Worm (Caenorhabditis elegans) whole organism, L4 larva: ENCODE data around the gene grsp-4.

Experiments used
- D1046.2 ChIP-seq: fragments of 200-800 bp; sonication (Bioruptor generic); IDR thresholded peaks from 2 replicates; pipeline ENCODE4 v1.3.6; 2022; ENCODE audit warnings: missing genetic modification characterization, missing compliant biosample characterization
- F10B5.3 ChIP-seq: sonication (generic microtip); optimal IDR thresholded peaks from 2 replicates; lab custom pipeline; 2016; ENCODE audit warnings: mild to moderate bottlenecking, missing genetic modification characterization, missing compliant biosample characterization
- F26F4.8 ChIP-seq: fragments of 200-800 bp; sonication (Bioruptor generic); conservative IDR thresholded peaks from 2 replicates; pipeline ENCODE4 v1.3.6; 2022; ENCODE audit warnings: missing genetic modification characterization, missing compliant biosample characterization
- F49E8.2 ChIP-seq: sonication (generic microtip); optimal IDR thresholded peaks from 2 replicates; lab custom pipeline; 2016; ENCODE audit warnings: missing compliant biosample characterization, mild to moderate bottlenecking, missing genetic modification characterization, borderline replicate concordance
- T20F7.1 ChIP-seq: fragments of 200-800 bp; sonication (Bioruptor generic); optimal IDR thresholded peaks from 2 replicates; lab custom pipeline; 2018; ENCODE audit warnings: mild to moderate bottlenecking, missing genetic modification characterization, missing compliant biosample characterization
- Y48G9A.11 ChIP-seq: fragments of 200-800 bp; sonication (Bioruptor generic); IDR thresholded peaks from 2 replicates; pipeline ENCODE4 v1.3.6; 2022; ENCODE audit warnings: missing genetic modification reagents, missing genetic modification characterization, missing compliant biosample characterization
- aha-1 ChIP-seq: fragments of 150-350 bp; peaks from one replicate; lab custom pipeline; 2014; ENCODE audit warnings: missing biosample characterization, missing genetic modification characterization
- aly-2 ChIP-seq: sonication (generic microtip); optimal IDR thresholded peaks from 2 replicates; lab custom pipeline; 2018; ENCODE audit warnings: missing biosample characterization, missing genetic modification characterization
- ceh-20 ChIP-seq: fragments of 200-800 bp; sonication (Bioruptor generic); IDR thresholded peaks from 2 replicates; pipeline ENCODE4 v1.3.6; 2022; ENCODE audit warnings: missing genetic modification reagents, missing genetic modification characterization, missing compliant biosample characterization
- ceh-62 ChIP-seq: sonication (generic microtip); optimal IDR thresholded peaks from 2 replicates; lab custom pipeline; 2017; ENCODE audit warnings: missing biosample characterization, missing genetic modification characterization
- daf-12 ChIP-seq: fragments of 150-350 bp; optimal IDR thresholded peaks from 2 replicates; lab custom pipeline; 2014; ENCODE audit warnings: missing biosample characterization, missing genetic modification reagents, missing genetic modification characterization
- daf-19 ChIP-seq: fragments of 200-800 bp; sonication (Bioruptor generic); conservative IDR thresholded peaks from 2 replicates; pipeline ENCODE4 v1.3.6; 2022; ENCODE audit warnings: missing genetic modification characterization, missing compliant biosample characterization
- egl-43 ChIP-seq: fragments of 200-800 bp; sonication (Bioruptor generic); IDR thresholded peaks from 2 replicates; pipeline ENCODE4 v1.3.6; 2022; ENCODE audit warnings: missing genetic modification reagents, missing genetic modification characterization, missing compliant biosample characterization
- fkh-10 ChIP-seq: fragments of 150-350 bp; optimal IDR thresholded peaks from 2 replicates; lab custom pipeline; 2014; ENCODE audit warnings: missing biosample characterization, missing genetic modification reagents, missing genetic modification characterization
- hif-1 ChIP-seq, 2 experiments: sonication (generic microtip); optimal IDR thresholded peaks; 2 replicates each; lab custom pipeline; 2016 to 2017; ENCODE audit warnings: missing compliant biosample characterization in 2 of 2, missing genetic modification characterization in 2 of 2, missing genetic modification reagents in 2 of 2, missing genotype in 2 of 2, mild to moderate bottlenecking in 1 of 2
- hmg-1.1 ChIP-seq: fragments of 200-800 bp; sonication (Bioruptor generic); IDR thresholded peaks from 2 replicates; pipeline ENCODE4 v1.3.6; 2022; ENCODE audit warnings: missing genetic modification reagents, missing genetic modification characterization, missing compliant biosample characterization
- lim-7 ChIP-seq: fragments of 200-800 bp; sonication (Bioruptor generic); IDR thresholded peaks from 2 replicates; pipeline ENCODE4 v1.3.6; 2022; ENCODE audit warnings: missing genetic modification characterization, missing compliant biosample characterization
- lir-3 ChIP-seq: sonication (generic microtip); optimal IDR thresholded peaks from 2 replicates; lab custom pipeline; 2016; ENCODE audit warnings: mild to moderate bottlenecking, missing genetic modification characterization, missing compliant biosample characterization
- lsy-2 ChIP-seq, 2 experiments: fragments of 150-350 bp in 1 of 2; sonication (generic microtip) in 1 of 2; optimal IDR thresholded peaks; 2 replicates each; lab custom pipeline; 2014 to 2017; ENCODE audit warnings: missing biosample characterization in 2 of 2, missing genetic modification characterization in 2 of 2
- madf-5 ChIP-seq, 2 experiments: fragments of 200-800 bp; sonication (Bioruptor generic); IDR thresholded peaks; 2 replicates each; pipeline ENCODE4 v1.3.6; 2022; ENCODE audit warnings: missing compliant biosample characterization in 2 of 2, missing genetic modification characterization in 2 of 2
- mxl-3 ChIP-seq: fragments of 200-800 bp; sonication (Bioruptor generic); optimal IDR thresholded peaks from 2 replicates; lab custom pipeline; 2018; ENCODE audit warnings: mild to moderate bottlenecking, missing genetic modification characterization, missing compliant biosample characterization
- nhr-102 ChIP-seq: sonication (generic microtip); optimal IDR thresholded peaks from 2 replicates; lab custom pipeline; 2016; ENCODE audit warnings: mild to moderate bottlenecking, missing genetic modification characterization, moderate library complexity, missing compliant biosample characterization
- nhr-11 ChIP-seq: fragments of 150-350 bp; optimal IDR thresholded peaks from 2 replicates; lab custom pipeline; 2014; ENCODE audit warnings: missing biosample characterization, missing genetic modification characterization
- nhr-111 ChIP-seq: fragments of 200-800 bp; sonication (Bioruptor generic); optimal IDR thresholded peaks from 2 replicates; lab custom pipeline; 2018; ENCODE audit warnings: mild to moderate bottlenecking, missing genetic modification characterization, missing compliant biosample characterization
- nhr-25 ChIP-seq: sonication (generic microtip); optimal IDR thresholded peaks from 2 replicates; lab custom pipeline; 2017; ENCODE audit warnings: missing genetic modification characterization, mild to moderate bottlenecking, missing compliant biosample characterization, antibody characterized with exemption, moderate library complexity, borderline replicate concordance; ENCODE audit not compliant: insufficient read depth
- nhr-28 ChIP-seq: fragments of 150-350 bp; optimal IDR thresholded peaks from 2 replicates; lab custom pipeline; 2014; ENCODE audit warnings: missing biosample characterization, missing genetic modification characterization
- nhr-6 ChIP-seq: fragments of 150-350 bp; optimal IDR thresholded peaks from 2 replicates; lab custom pipeline; 2014; ENCODE audit warnings: missing biosample characterization, missing genetic modification characterization
- php-3 ChIP-seq: fragments of 200-800 bp; sonication (Bioruptor generic); IDR thresholded peaks from 2 replicates; pipeline ENCODE4 v1.3.6; 2022; ENCODE audit warnings: missing genetic modification reagents, missing genetic modification characterization, missing compliant biosample characterization
- saeg-2 ChIP-seq: fragments of 200-800 bp; sonication (Bioruptor generic); IDR thresholded peaks from 2 replicates; pipeline ENCODE4 v1.3.6; 2022; ENCODE audit warnings: missing genetic modification reagents, missing genetic modification characterization, missing compliant biosample characterization
- skn-1 ChIP-seq: fragments of 150-350 bp; optimal IDR thresholded peaks from 2 replicates; lab custom pipeline; 2014; ENCODE audit warnings: missing biosample characterization, missing genetic modification characterization
- snpc-1.2 ChIP-seq: fragments of 200-800 bp; sonication (Bioruptor generic); IDR thresholded peaks from 2 replicates; pipeline ENCODE4 v1.3.6; 2022; ENCODE audit warnings: missing genetic modification reagents, missing genetic modification characterization, missing compliant biosample characterization
- spr-1 ChIP-seq: sonication (generic microtip); optimal IDR thresholded peaks from 2 replicates; lab custom pipeline; 2016; ENCODE audit warnings: mild to moderate bottlenecking, missing genetic modification characterization, missing compliant biosample characterization
- unc-39 ChIP-seq: sonication (generic microtip); optimal IDR thresholded peaks from 2 replicates; lab custom pipeline; 2017; ENCODE audit warnings: missing biosample characterization, missing genetic modification characterization
- unc-62 ChIP-seq, 3 experiments: fragments of 150-350 bp in 1 of 3; sonication (generic microtip); optimal IDR thresholded peaks in 2 of 3; peaks in 1 of 3; 1 replicate in 1 of 3; 2 replicates in 2 of 3; lab custom pipeline; 2014 to 2017; ENCODE audit warnings: missing biosample characterization in 3 of 3, missing genetic modification characterization in 3 of 3, missing genetic modification reagents in 3 of 3, missing genotype in 1 of 3
- vab-7 ChIP-seq: fragments of 200-800 bp; sonication (Bioruptor generic); IDR thresholded peaks from 2 replicates; pipeline ENCODE4 v1.3.6; 2022; ENCODE audit warnings: missing genetic modification reagents, missing genetic modification characterization, missing compliant biosample characterization
- zfp-3 ChIP-seq: fragments of 200-800 bp; sonication (Bioruptor generic); conservative IDR thresholded peaks from 2 replicates; pipeline ENCODE4 v1.3.6; 2022; ENCODE audit warnings: missing genetic modification reagents, missing genetic modification characterization, missing compliant biosample characterization
- zip-2 ChIP-seq: fragments of 150-350 bp; optimal IDR thresholded peaks from 2 replicates; lab custom pipeline; 2014; ENCODE audit warnings: missing biosample characterization, missing genetic modification characterization

Gene grsp-4

DNA sequence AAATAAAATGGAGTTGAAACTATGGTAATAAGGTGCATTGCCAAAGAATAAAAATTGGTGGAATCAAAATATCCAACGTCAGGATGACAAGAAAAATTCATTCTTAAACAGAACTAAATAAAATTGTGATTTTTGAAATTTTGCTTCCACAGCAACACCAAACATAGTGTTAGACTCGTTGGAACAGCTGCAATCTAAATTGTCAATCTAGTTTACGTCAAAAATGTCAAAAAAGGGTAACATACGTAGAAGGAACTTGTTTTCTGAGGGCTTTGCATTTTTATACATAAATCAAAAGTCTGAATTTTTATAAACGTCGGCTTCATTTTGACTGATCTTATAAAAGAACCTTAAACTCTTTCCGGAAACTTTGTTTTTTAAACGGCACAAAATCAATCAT, 28.8 kb downstream of the grsp-4 start, which contains the start of gene srh-200:
Gene srh-200, minus strand, starts transcription at position 101 of the 400 bp plus-strand sequence.
- TF ChIP-seq F26F4.8 (GFP tag; lab: Robert Waterston, UW) (no peak), mxl-3 (no peak), zip-2 (tag; lab: Kevin White, UChicago) (no peak), unc-62 (GFP tag; optimal IDR thresholded peaks at IDR 0.05 in 1 of 2; lab: Kevin White, UChicago) (peak in 1 of 2 experiments; percentile 33), unc-62 (tag; optimal IDR thresholded peaks at IDR 0.05; lab: Kevin White, UChicago) (no peak)

- no peak for TF ChIP-seq F49E8.2 (tag; lab: Kevin White, UChicago)
- no peak for TF ChIP-seq aha-1 (tag; lab: Kevin White, UChicago)
- no peak for TF ChIP-seq snpc-1.2 (GFP tag; lab: Robert Waterston, UW)
- TF ChIP-seq nhr-111 (GFP tag; lab: Kevin White, UChicago): no peak
- no peak for TF ChIP-seq ceh-20
- TF ChIP-seq fkh-10 (GFP tag; lab: Kevin White, UChicago): no peak
- no peak for TF ChIP-seq hmg-1.1 (GFP tag; lab: Robert Waterston, UW)
- no peak for TF ChIP-seq nhr-6 (tag; lab: Kevin White, UChicago)
- TF ChIP-seq ceh-62 (tag; lab: Kevin White, UChicago): no peak
- TF ChIP-seq, all 104 proteins: peak for 0
These were observed 43.2 kb downstream of the grsp-4 start, which contains the start of gene C12D5.5 for ce11 chrV:7667940-7668339. Gene C12D5.5, plus strand, starts transcription at chrV:7668240.

DNA sequence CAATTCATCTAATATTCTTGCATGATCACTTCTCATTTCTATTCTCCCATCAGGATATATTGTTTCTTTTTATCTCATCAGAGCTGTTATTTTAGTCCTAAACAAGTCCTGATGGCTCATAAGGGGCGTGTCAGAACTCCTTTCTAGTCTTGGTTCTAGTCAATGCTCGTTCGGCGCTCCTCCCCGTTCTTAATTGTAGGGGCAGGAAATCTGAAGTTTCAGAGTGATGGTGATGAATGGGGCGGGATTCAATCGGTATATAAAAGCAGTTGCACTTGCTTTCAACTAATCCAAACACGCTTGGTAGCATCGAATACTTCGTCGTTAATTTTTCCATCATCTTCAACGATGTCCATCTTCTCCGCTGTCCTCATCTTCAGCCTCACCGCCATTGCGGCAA, 47.5 kb downstream of the grsp-4 start, which contains the start of gene C12D5.4:
Gene C12D5.4, plus strand, starts transcription at position 301 of the 400 bp plus-strand sequence.
- no peak for TF ChIP-seq saeg-2 (GFP tag; lab: Robert Waterston, UW)
- no peak for TF ChIP-seq madf-5 (GFP tag; IDR thresholded peaks at IDR 0.05; lab: Robert Waterston, UW)
- TF ChIP-seq daf-12 (tag; lab: Kevin White, UChicago): no peak
- TF ChIP-seq egl-43 (GFP tag; lab: Robert Waterston, UW): no peak
- TF ChIP-seq zip-2 (tag; lab: Kevin White, UChicago): no peak
- no peak for TF ChIP-seq nhr-25 (tag; lab: Kevin White, UChicago)
- TF ChIP-seq nhr-102 (tag; lab: Kevin White, UChicago): no peak
- TF ChIP-seq skn-1 (tag; lab: Kevin White, UChicago): no peak
- TF ChIP-seq lir-3 (tag; lab: Kevin White, UChicago): no peak
- no peak for TF ChIP-seq spr-1
- TF ChIP-seq D1046.2: no peak
- TF ChIP-seq nhr-11 (tag; lab: Kevin White, UChicago): no peak
- TF ChIP-seq unc-39 (tag; lab: Kevin White, UChicago): no peak

DNA sequence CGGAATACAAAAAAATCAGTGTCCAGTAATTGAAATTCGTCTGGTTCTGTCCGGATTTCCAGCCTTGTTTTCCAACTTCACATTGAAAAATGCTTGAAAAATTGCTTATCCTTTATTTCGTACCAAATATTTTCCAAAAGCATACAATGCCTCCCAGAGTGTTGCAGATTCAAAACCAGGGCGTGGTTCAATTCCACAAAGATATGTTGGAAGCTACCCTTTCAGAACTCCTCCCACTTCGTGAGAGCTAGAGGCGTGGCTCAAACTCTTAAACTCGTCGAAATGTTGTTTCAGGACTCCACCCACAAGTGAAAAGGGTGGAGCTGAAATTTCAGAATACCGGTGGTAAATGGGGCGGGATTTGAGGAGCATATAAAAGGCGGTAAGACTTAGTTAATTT, 51.2 kb downstream of the grsp-4 start, which contains the start of gene C12D5.3:
Gene C12D5.3, plus strand, starts transcription at position 301 of the 400 bp plus-strand sequence.
- TF ChIP-seq lim-7 (GFP tag; lab: Robert Waterston, UW) (no peak), hif-1 (tag; optimal IDR thresholded peaks at IDR 0.05; lab: Kevin White, UChicago) (no peak), vab-7 (GFP tag; lab: Robert Waterston, UW) (no peak), T20F7.1 (GFP tag; lab: Kevin White, UChicago) (no peak), daf-19 (GFP tag; lab: Robert Waterston, UW) (no peak), zfp-3 (no peak), aly-2 (tag; lab: Kevin White, UChicago) (no peak), F10B5.3 (tag; lab: Kevin White, UChicago) (no peak), nhr-28 (tag; lab: Kevin White, UChicago) (no peak), F26F4.8 (GFP tag; lab: Robert Waterston, UW) (no peak), php-3 (GFP tag; lab: Robert Waterston, UW) (no peak), Y48G9A.11 (no peak), lsy-2 (tag; optimal IDR thresholded peaks at IDR 0.05; lab: Kevin White, UChicago) (no peak)
- TF ChIP-seq, all 104 proteins: peak for 0
